Worm (Caenorhabditis elegans) whole organism, late embryonic: ENCODE data around the gene nhr-84.

ENCODE experiments used
- C08G9.2 ChIP-seq: sonication (generic microtip); optimal IDR thresholded peaks from 2 replicates; lab custom pipeline; 2016; ENCODE audit warnings: mild to moderate bottlenecking, missing genetic modification characterization, moderate library complexity, missing compliant biosample characterization
- T23F11.4 ChIP-seq: fragments of 200-800 bp; sonication (Bioruptor generic); optimal IDR thresholded peaks from 2 replicates; lab custom pipeline; 2018; ENCODE audit warnings: mild to moderate bottlenecking, missing genetic modification characterization, missing compliant biosample characterization
- ahr-1 ChIP-seq: sonication (generic microtip); optimal IDR thresholded peaks from 2 replicates; lab custom pipeline; 2016; ENCODE audit warnings: missing genetic modification characterization, missing compliant biosample characterization
- ceh-6 ChIP-seq: fragments of 200-800 bp; sonication (Bioruptor generic); optimal IDR thresholded peaks from 2 replicates; lab custom pipeline; 2018; ENCODE audit warnings: mild to moderate bottlenecking, missing genetic modification characterization, missing compliant biosample characterization
- dmd-4 ChIP-seq: sonication (generic microtip); optimal IDR thresholded peaks from 2 replicates; lab custom pipeline; 2016; ENCODE audit warnings: borderline replicate concordance, missing genetic modification characterization, missing compliant biosample characterization
- elt-4 ChIP-seq: sonication (generic microtip); optimal IDR thresholded peaks from 2 replicates; lab custom pipeline; 2016; ENCODE audit warnings: missing genetic modification characterization, missing compliant biosample characterization
- lin-11 ChIP-seq: fragments of 200-800 bp; sonication (Bioruptor generic); optimal IDR thresholded peaks from 2 replicates; lab custom pipeline; 2018; ENCODE audit warnings: mild to moderate bottlenecking, missing genetic modification characterization, missing compliant biosample characterization
- pag-3 ChIP-seq: sonication (generic microtip); optimal IDR thresholded peaks from 2 replicates; lab custom pipeline; 2016; ENCODE audit warnings: missing compliant biosample characterization, missing genetic modification characterization, borderline replicate concordance
- pqm-1 ChIP-seq: sonication (generic microtip); optimal IDR thresholded peaks from 2 replicates; lab custom pipeline; 2016; ENCODE audit warnings: missing genetic modification characterization, missing compliant biosample characterization
- unc-42 ChIP-seq: sonication (generic microtip); optimal IDR thresholded peaks from 2 replicates; lab custom pipeline; 2016; ENCODE audit warnings: missing genotype, missing genetic modification characterization, missing compliant biosample characterization

ce11 chrV:15920273-15920672, 40.9 kb upstream of the nhr-84 start, which contains the start of gene F35E8.10:
- TF ChIP-seq elt-4 (tag; lab: Kevin White, UChicago) (no peak), unc-42 (tag; lab: Kevin White, UChicago) (no peak), pag-3 (tag; lab: Kevin White, UChicago) (no peak), ahr-1 (tag; lab: Kevin White, UChicago) (no peak), T23F11.4 (no peak), dmd-4 (tag; lab: Kevin White, UChicago) (no peak), pqm-1 (tag; lab: Kevin White, UChicago) (no peak), C08G9.2 (tag; lab: Kevin White, UChicago) (no peak), lin-11 (no peak), ceh-6 (GFP tag; lab: Kevin White, UChicago) (no peak)
